Worm (Caenorhabditis elegans) whole organism, L1 larva: ENCODE data around the gene nol-6.

Source experiments
- C04F5.9 ChIP-seq: sonication (generic microtip); optimal IDR thresholded peaks from 2 replicates; lab custom pipeline; 2016; ENCODE audit warnings: missing genetic modification characterization, missing compliant biosample characterization
- C16A3.4 ChIP-seq: fragments of 150-350 bp; optimal IDR thresholded peaks from 2 replicates; lab custom pipeline; 2014; ENCODE audit warnings: missing biosample characterization, missing genetic modification characterization
- F16B12.6 ChIP-seq: fragments of 150-350 bp; optimal IDR thresholded peaks from 2 replicates; lab custom pipeline; 2014; ENCODE audit warnings: missing biosample characterization, missing genetic modification characterization
- ama-1 ChIP-seq: fragments of 150-350 bp; optimal IDR thresholded peaks from 2 replicates; lab custom pipeline; 2014
- blmp-1 ChIP-seq: fragments of 150-350 bp; optimal IDR thresholded peaks from 2 replicates; lab custom pipeline; 2014; ENCODE audit warnings: missing biosample characterization, missing genetic modification characterization
- ceh-88 ChIP-seq: fragments of 200-800 bp; sonication (Bioruptor generic); IDR thresholded peaks from 2 replicates; pipeline ENCODE4 v1.3.6; 2022; ENCODE audit warnings: missing genetic modification characterization, missing compliant biosample characterization
- dpl-1 ChIP-seq, 3 experiments: fragments of 150-350 bp in 2 of 3; sonication (generic microtip) in 1 of 3; optimal IDR thresholded peaks; 2 replicates each; lab custom pipeline; 2014 to 2017; ENCODE audit warnings: missing biosample characterization in 3 of 3, missing genetic modification characterization in 3 of 3, missing genetic modification reagents in 3 of 3
- dsc-1 ChIP-seq: sonication (generic microtip); optimal IDR thresholded peaks from 2 replicates; lab custom pipeline; 2016; ENCODE audit warnings: mild to moderate bottlenecking, missing genetic modification characterization, missing compliant biosample characterization
- efl-1 ChIP-seq, 4 experiments: fragments of 150-350 bp; optimal IDR thresholded peaks in 3 of 4; peaks in 1 of 4; 1 replicate in 1 of 4; 2 replicates in 3 of 4; lab custom pipeline; 2014; ENCODE audit warnings: missing biosample characterization in 2 of 4, missing genetic modification characterization in 2 of 4, missing genetic modification reagents in 2 of 4
- egl-13 ChIP-seq: sonication (generic microtip); optimal IDR thresholded peaks from 2 replicates; lab custom pipeline; 2016; ENCODE audit warnings: missing genotype, missing genetic modification reagents, missing genetic modification characterization, missing compliant biosample characterization
- elt-2 ChIP-seq: sonication (generic microtip); optimal IDR thresholded peaks from 2 replicates; lab custom pipeline; 2016; ENCODE audit warnings: missing genetic modification characterization, mild to moderate bottlenecking, inconsistent platforms, missing compliant biosample characterization, missing genetic modification reagents
- elt-3 ChIP-seq, 6 experiments: fragments of 150-350 bp in 1 of 6; sonication (generic microtip); optimal IDR thresholded peaks; 2 replicates each; lab custom pipeline; 2017 to 2018; ENCODE audit warnings: missing biosample characterization in 6 of 6, missing genetic modification characterization in 6 of 6, inconsistent platforms in 1 of 6
- ets-5 ChIP-seq: fragments of 200-800 bp; sonication (Bioruptor generic); IDR thresholded peaks from 2 replicates; pipeline ENCODE4 v1.3.6; 2022; ENCODE audit warnings: missing genetic modification characterization, missing compliant biosample characterization
- fkh-4 ChIP-seq: sonication (generic microtip); optimal IDR thresholded peaks from 2 replicates; lab custom pipeline; 2016; ENCODE audit warnings: missing compliant biosample characterization, missing genetic modification characterization, borderline replicate concordance
- fkh-8 ChIP-seq: sonication (generic microtip); optimal IDR thresholded peaks from 2 replicates; lab custom pipeline; 2016; ENCODE audit warnings: mild to moderate bottlenecking, missing genetic modification characterization, missing compliant biosample characterization
- fos-1 ChIP-seq: fragments of 150-350 bp; optimal IDR thresholded peaks from 2 replicates; lab custom pipeline; 2014; ENCODE audit warnings: missing biosample characterization, missing genetic modification characterization
- irx-1 ChIP-seq: sonication (generic microtip); optimal IDR thresholded peaks from 2 replicates; lab custom pipeline; 2016; ENCODE audit warnings: missing genetic modification characterization, missing compliant biosample characterization
- lin-15B ChIP-seq: fragments of 150-350 bp; sonication (generic microtip); optimal IDR thresholded peaks from 3 replicates; lab custom pipeline; 2014; ENCODE audit warnings: missing biosample characterization, missing genetic modification characterization
- lin-39 ChIP-seq: fragments of 150-350 bp; optimal IDR thresholded peaks from 2 replicates; lab custom pipeline; 2014; ENCODE audit warnings: missing biosample characterization, missing genetic modification reagents, missing genetic modification characterization
- lsy-2 ChIP-seq, 2 experiments: fragments of 150-350 bp; optimal IDR thresholded peaks; 2 replicates each; lab custom pipeline; 2014; ENCODE audit warnings: missing biosample characterization in 2 of 2, missing genetic modification characterization in 2 of 2
- mdl-1 ChIP-seq, 2 experiments: fragments of 150-350 bp; optimal IDR thresholded peaks; 2 replicates each; lab custom pipeline; 2014 to 2017; ENCODE audit warnings: missing biosample characterization in 2 of 2, missing genetic modification characterization in 2 of 2, inconsistent platforms in 1 of 2
- mep-1 ChIP-seq: fragments of 150-350 bp; optimal IDR thresholded peaks from 2 replicates; lab custom pipeline; 2014; ENCODE audit warnings: missing biosample characterization, missing genetic modification characterization
- nhr-12 ChIP-seq: sonication (generic microtip); optimal IDR thresholded peaks from 2 replicates; lab custom pipeline; 2017; ENCODE audit warnings: missing biosample characterization, missing genetic modification characterization
- nhr-19 ChIP-seq: fragments of 200-800 bp; sonication (Bioruptor generic); conservative IDR thresholded peaks from 2 replicates; pipeline ENCODE4 v1.3.6; 2022; ENCODE audit warnings: missing genetic modification characterization, missing compliant biosample characterization
- nhr-20 ChIP-seq: sonication (generic microtip); optimal IDR thresholded peaks from 2 replicates; lab custom pipeline; 2016; ENCODE audit warnings: mild to moderate bottlenecking, missing genetic modification characterization, missing compliant biosample characterization
- nhr-237 ChIP-seq: fragments of 150-350 bp; optimal IDR thresholded peaks from 2 replicates; lab custom pipeline; 2014; ENCODE audit warnings: missing biosample characterization, missing genetic modification characterization
- nhr-77 ChIP-seq: fragments of 150-350 bp; optimal IDR thresholded peaks from 2 replicates; lab custom pipeline; 2014; ENCODE audit warnings: missing biosample characterization, missing genetic modification characterization
- nhr-84 ChIP-seq: sonication (generic microtip); optimal IDR thresholded peaks from 2 replicates; lab custom pipeline; 2017; ENCODE audit warnings: missing biosample characterization, missing genetic modification characterization
- nhr-85 ChIP-seq: sonication (generic microtip); peaks from one replicate; lab custom pipeline; 2016; ENCODE audit warnings: missing genetic modification characterization, inconsistent platforms, missing compliant biosample characterization
- nhr-90 ChIP-seq: sonication (generic microtip); optimal IDR thresholded peaks from 2 replicates; lab custom pipeline; 2016; ENCODE audit warnings: mild to moderate bottlenecking, missing genetic modification characterization, missing compliant biosample characterization; ENCODE audit not compliant: poor library complexity
- pax-3 ChIP-seq: fragments of 200-800 bp; sonication (Bioruptor generic); optimal IDR thresholded peaks from 2 replicates; lab custom pipeline; 2018; ENCODE audit warnings: mild to moderate bottlenecking, missing genetic modification characterization, moderate library complexity, missing compliant biosample characterization
- pqm-1 ChIP-seq: sonication (generic microtip); optimal IDR thresholded peaks from 3 replicates; lab custom pipeline; 2017; ENCODE audit warnings: missing biosample characterization, missing genetic modification characterization
- rnt-1 ChIP-seq: sonication (generic microtip); optimal IDR thresholded peaks from 2 replicates; lab custom pipeline; 2016; ENCODE audit warnings: mild to moderate bottlenecking, missing genetic modification characterization, moderate library complexity, missing compliant biosample characterization
- skn-1 ChIP-seq: fragments of 150-350 bp; optimal IDR thresholded peaks from 2 replicates; lab custom pipeline; 2014; ENCODE audit warnings: missing biosample characterization, missing genetic modification characterization
- snu-23 ChIP-seq: sonication (generic microtip); optimal IDR thresholded peaks from 2 replicates; lab custom pipeline; 2016; ENCODE audit warnings: missing genetic modification characterization, missing compliant biosample characterization
- sptf-1 ChIP-seq: fragments of 150-350 bp; optimal IDR thresholded peaks from 2 replicates; lab custom pipeline; 2014; ENCODE audit warnings: missing biosample characterization, missing genetic modification characterization
- sup-37 ChIP-seq: fragments of 200-800 bp; sonication (Bioruptor generic); optimal IDR thresholded peaks from 2 replicates; lab custom pipeline; 2018; ENCODE audit warnings: mild to moderate bottlenecking, missing genetic modification characterization, missing compliant biosample characterization
- swsn-7 ChIP-seq: sonication (generic microtip); optimal IDR thresholded peaks from 2 replicates; lab custom pipeline; 2016; ENCODE audit warnings: missing genetic modification characterization, missing compliant biosample characterization
- tlp-1 ChIP-seq: fragments of 150-350 bp; optimal IDR thresholded peaks from 2 replicates; lab custom pipeline; 2014; ENCODE audit warnings: missing biosample characterization, missing genetic modification characterization
- unc-130 ChIP-seq: fragments of 150-350 bp; optimal IDR thresholded peaks from 2 replicates; lab custom pipeline; 2017; ENCODE audit warnings: missing biosample characterization, missing genetic modification characterization, inconsistent platforms
- unc-30 ChIP-seq: sonication (generic microtip); optimal IDR thresholded peaks from 2 replicates; lab custom pipeline; 2017; ENCODE audit warnings: missing biosample characterization, missing genetic modification characterization
- unc-62 ChIP-seq: fragments of 150-350 bp; optimal IDR thresholded peaks from 2 replicates; lab custom pipeline; 2014; ENCODE audit warnings: missing biosample characterization, missing genetic modification reagents, missing genetic modification characterization
- unc-86 ChIP-seq: sonication (generic microtip); optimal IDR thresholded peaks from 2 replicates; lab custom pipeline; 2016; ENCODE audit warnings: missing genetic modification characterization, missing compliant biosample characterization
- vab-15 ChIP-seq: sonication (generic microtip); optimal IDR thresholded peaks from 2 replicates; lab custom pipeline; 2017; ENCODE audit warnings: missing genotype, mild to moderate bottlenecking, missing genetic modification characterization, missing compliant biosample characterization
- xbp-1 ChIP-seq: sonication (generic microtip); optimal IDR thresholded peaks from 2 replicates; lab custom pipeline; 2016; ENCODE audit warnings: missing genetic modification characterization, missing compliant biosample characterization
- zag-1 ChIP-seq: fragments of 150-350 bp; optimal IDR thresholded peaks from 2 replicates; lab custom pipeline; 2014; ENCODE audit warnings: missing biosample characterization, missing genetic modification characterization
- ztf-11 ChIP-seq, 2 experiments: sonication (generic microtip); optimal IDR thresholded peaks; 2 replicates each; lab custom pipeline; 2016 to 2017; ENCODE audit warnings: missing genetic modification characterization in 2 of 2, missing biosample characterization in 1 of 2, missing compliant biosample characterization in 1 of 2
- ztf-4 ChIP-seq: fragments of 150-350 bp; optimal IDR thresholded peaks from 2 replicates; lab custom pipeline; 2014; ENCODE audit warnings: missing biosample characterization, missing genetic modification characterization

nol-6 gene

DNA sequence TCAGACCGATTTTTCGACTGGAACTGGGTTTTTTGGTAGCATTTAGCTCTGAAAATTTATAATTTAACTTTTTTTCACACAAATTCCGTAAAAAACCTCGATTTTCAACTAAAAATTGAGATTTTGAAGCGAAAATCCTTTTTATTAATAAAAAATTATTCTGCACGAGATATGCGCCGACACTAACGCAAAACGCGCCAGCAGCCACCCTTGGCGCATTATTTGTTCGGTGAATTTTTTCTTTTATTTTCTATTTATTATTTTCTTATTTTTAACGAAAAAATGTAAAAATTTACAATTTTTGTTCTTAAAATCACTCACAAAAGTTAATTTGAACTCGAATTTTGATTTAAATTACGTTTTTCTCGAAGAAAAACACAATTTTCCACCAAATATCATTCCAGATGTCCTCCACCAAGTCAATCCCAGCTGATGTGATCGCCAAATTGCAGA, 35.1 kb downstream of the nol-6 start, which contains the start of gene Y51H7C.7 (continued):
- peak; percentile 19 for TF ChIP-seq C04F5.9 (tag; lab: Kevin White, UChicago)
- peak; percentile 22 for TF ChIP-seq fos-1
- TF ChIP-seq ztf-4 (tag; lab: Kevin White, UChicago): no peak
- TF ChIP-seq fkh-4 (tag; lab: Kevin White, UChicago): peak; percentile 7
- no peak for TF ChIP-seq ama-1 (lab: Kevin White, UChicago)
- TF ChIP-seq snu-23: peak; percentile 74
- TF ChIP-seq F16B12.6 (tag; lab: Kevin White, UChicago): peak; percentile 55
- TF ChIP-seq skn-1 (tag; lab: Kevin White, UChicago): peak; percentile 61
- TF ChIP-seq zag-1: no peak
- peak; percentile 71 for TF ChIP-seq swsn-7 (tag; lab: Kevin White, UChicago)
- TF ChIP-seq tlp-1 (tag; lab: Kevin White, UChicago): no peak
- peak; percentile 56 to 76 (median 74) for TF ChIP-seq dpl-1 (GFP tag; optimal IDR thresholded peaks at IDR 0.05; lab: Kevin White, UChicago)

- TF ChIP-seq nhr-84 (tag; lab: Kevin White, UChicago) (no peak), mep-1 (tag; lab: Kevin White, UChicago) (no peak), C16A3.4 (tag; lab: Kevin White, UChicago) (no peak), ceh-88 (GFP tag; lab: Robert Waterston, UW) (no peak), elt-3 (tag; optimal IDR thresholded peaks at IDR 0.05; lab: Kevin White, UChicago) (no peak), fkh-8 (no peak), unc-62 (no peak), nhr-237 (tag; lab: Kevin White, UChicago) (no peak)
Measured at ce11 chrII:1401474-1401873, 35.8 kb downstream of the nol-6 start, which contains the start of gene Y51H7C.8. Gene Y51H7C.8 (plus strand): TSS chrII:1401774.

DNA sequence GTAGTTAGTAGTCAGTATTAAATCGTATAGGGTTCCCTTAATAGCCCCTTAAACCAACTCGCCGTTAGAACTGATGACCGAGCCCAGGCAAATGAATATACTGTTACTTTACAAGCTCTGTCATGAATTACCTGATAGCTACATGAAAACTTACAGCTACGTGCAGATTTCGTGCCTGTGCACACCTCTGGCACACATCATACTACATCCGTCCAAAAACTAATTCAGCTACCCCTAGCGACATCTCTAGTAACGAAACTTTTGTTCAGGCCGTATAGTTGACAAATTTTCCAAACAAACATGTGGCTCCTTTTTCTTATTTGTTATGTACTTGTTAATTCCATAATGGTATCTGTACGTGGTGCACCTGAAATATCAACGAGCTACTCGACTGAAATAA, 37.2 kb downstream of the nol-6 start, which contains the start of gene F54D12.1:
Gene F54D12.1, plus strand, starts transcription at position 301 of the 400 bp plus-strand sequence.
- no peak for TF ChIP-seq ama-1 (lab: Kevin White, UChicago)
- no peak for TF ChIP-seq pax-3 (tag; lab: Kevin White, UChicago)
- TF ChIP-seq xbp-1 (tag; lab: Kevin White, UChicago): no peak
- no peak for TF ChIP-seq lin-15B
- no peak for TF ChIP-seq efl-1 (optimal IDR thresholded peaks at IDR 0.05; lab: Kevin White, UChicago)
- no peak for TF ChIP-seq efl-1 (GFP tag; optimal IDR thresholded peaks at IDR 0.05 in 1 of 2; lab: Kevin White, UChicago)
- no peak for TF ChIP-seq fkh-4 (tag; lab: Kevin White, UChicago)
- no peak for TF ChIP-seq nhr-90 (tag; lab: Kevin White, UChicago)
- TF ChIP-seq nhr-19 (GFP tag; lab: Robert Waterston, UW): no peak
- TF ChIP-seq fkh-8: no peak
- TF ChIP-seq ztf-11 (tag; optimal IDR thresholded peaks at IDR 0.05; lab: Kevin White, UChicago): no peak
- TF ChIP-seq dpl-1 (GFP tag; optimal IDR thresholded peaks at IDR 0.05; lab: Kevin White, UChicago): no peak
- no peak for TF ChIP-seq dsc-1
- TF ChIP-seq skn-1 (tag; lab: Kevin White, UChicago): no peak
- TF ChIP-seq unc-130: no peak
- no peak for TF ChIP-seq mdl-1 (tag; optimal IDR thresholded peaks at IDR 0.05; lab: Kevin White, UChicago)
- TF ChIP-seq pqm-1: no peak
- no peak for TF ChIP-seq ets-5 (GFP tag; lab: Robert Waterston, UW)
- no peak for TF ChIP-seq unc-30 (tag; lab: Kevin White, UChicago)
- no peak for TF ChIP-seq nhr-85 (tag; lab: Kevin White, UChicago)
- no peak for TF ChIP-seq nhr-12

- no peak for TF ChIP-seq lsy-2 (tag; optimal IDR thresholded peaks at IDR 0.05; lab: Kevin White, UChicago)
- no peak for TF ChIP-seq irx-1 (tag; lab: Kevin White, UChicago)
- no peak for TF ChIP-seq vab-15
- TF ChIP-seq C16A3.4 (tag; lab: Kevin White, UChicago): no peak
- TF ChIP-seq sup-37 (GFP tag; lab: Kevin White, UChicago): no peak
- no peak for TF ChIP-seq nhr-20
- no peak for TF ChIP-seq egl-13
- no peak for TF ChIP-seq xbp-1 (tag; lab: Kevin White, UChicago)
- TF ChIP-seq unc-86 (tag; lab: Kevin White, UChicago): no peak
- no peak for TF ChIP-seq nhr-85 (tag; lab: Kevin White, UChicago)
- no peak for TF ChIP-seq elt-2 (tag; lab: Kevin White, UChicago)
- no peak for TF ChIP-seq lin-39
- no peak for TF ChIP-seq nhr-12
- no peak for TF ChIP-seq zag-1
- no peak for TF ChIP-seq rnt-1
- no peak for TF ChIP-seq F16B12.6 (tag; lab: Kevin White, UChicago)
- TF ChIP-seq ztf-11 (tag; optimal IDR thresholded peaks at IDR 0.05; lab: Kevin White, UChicago): no peak
- no peak for TF ChIP-seq sptf-1 (tag; lab: Kevin White, UChicago)
- no peak for TF ChIP-seq blmp-1 (tag; lab: Kevin White, UChicago)
- no peak for TF ChIP-seq nhr-77 (tag; lab: Kevin White, UChicago)
Measured at ce11 chrII:1398396-1398795, 38.9 kb downstream of the nol-6 start, which contains the start of gene F54D12.2. Gene F54D12.2 (plus strand): TSS chrII:1398696.
